Worm (Caenorhabditis elegans) whole organism, L3 larva: ENCODE data around the gene C16C10.13.

Source experiments
- ceh-9 ChIP-seq: sonication (generic microtip); optimal IDR thresholded peaks from 2 replicates; lab custom pipeline; 2018; ENCODE audit warnings: missing biosample characterization, missing genetic modification characterization
- daf-12 ChIP-seq: fragments of 150-350 bp; optimal IDR thresholded peaks from 2 replicates; lab custom pipeline; 2014; ENCODE audit warnings: missing biosample characterization, missing genetic modification reagents, missing genetic modification characterization
- elt-1 ChIP-seq: fragments of 150-350 bp; optimal IDR thresholded peaks from 2 replicates; lab custom pipeline; 2014; ENCODE audit warnings: missing biosample characterization, missing genetic modification characterization
- fkh-10 ChIP-seq: sonication (generic microtip); optimal IDR thresholded peaks from 2 replicates; lab custom pipeline; 2017; ENCODE audit warnings: missing biosample characterization, missing genetic modification reagents, missing genetic modification characterization
- pha-4 ChIP-seq: fragments of 150-350 bp; optimal IDR thresholded peaks from 2 replicates; lab custom pipeline; 2014; ENCODE audit warnings: missing biosample characterization, missing genetic modification reagents, missing genetic modification characterization
- snpc-4 ChIP-seq: fragments of 150-350 bp; optimal IDR thresholded peaks from 2 replicates; lab custom pipeline; 2014; ENCODE audit warnings: missing biosample characterization, missing genetic modification characterization
- tbx-2 ChIP-seq: sonication (generic microtip); optimal IDR thresholded peaks from 2 replicates; lab custom pipeline; 2016; ENCODE audit warnings: mild to moderate bottlenecking, missing genetic modification characterization, missing compliant biosample characterization
- zag-1 ChIP-seq: fragments of 150-350 bp; optimal IDR thresholded peaks from 2 replicates; lab custom pipeline; 2014; ENCODE audit warnings: missing biosample characterization, missing genetic modification characterization

ce11 chrIII:4208210-4208609 lies 32.0 kb downstream of the C16C10.13 start:
- no peak for TF ChIP-seq ceh-9 (tag; lab: Kevin White, UChicago)
- no peak for TF ChIP-seq pha-4
- no peak for TF ChIP-seq snpc-4 (tag; lab: Kevin White, UChicago)
- no peak for TF ChIP-seq tbx-2 (tag; lab: Kevin White, UChicago)
- no peak for TF ChIP-seq fkh-10 (GFP tag; lab: Kevin White, UChicago)
- TF ChIP-seq elt-1 (tag; lab: Kevin White, UChicago): no peak
- TF ChIP-seq daf-12 (tag; lab: Kevin White, UChicago): no peak
- no peak for TF ChIP-seq zag-1 (tag; lab: Kevin White, UChicago)
